Worm (Caenorhabditis elegans) whole organism, L4/young adult: ENCODE results near the gene asp-7.

ENCODE experiments used
- W03F9.2 ChIP-seq: fragments of 150-350 bp; optimal IDR thresholded peaks from 2 replicates; lab custom pipeline; 2014; ENCODE audit warnings: missing biosample characterization, missing genetic modification characterization
- dao-5 ChIP-seq: sonication (generic microtip); optimal IDR thresholded peaks from 2 replicates; lab custom pipeline; 2016; ENCODE audit warnings: missing genotype, missing genetic modification characterization, moderate library complexity, missing compliant biosample characterization
- him-1 ChIP-seq: sonication (generic microtip); optimal IDR thresholded peaks from 2 replicates; lab custom pipeline; 2016; ENCODE audit warnings: missing genotype, missing genetic modification reagents, missing genetic modification characterization, missing compliant biosample characterization

DNA sequence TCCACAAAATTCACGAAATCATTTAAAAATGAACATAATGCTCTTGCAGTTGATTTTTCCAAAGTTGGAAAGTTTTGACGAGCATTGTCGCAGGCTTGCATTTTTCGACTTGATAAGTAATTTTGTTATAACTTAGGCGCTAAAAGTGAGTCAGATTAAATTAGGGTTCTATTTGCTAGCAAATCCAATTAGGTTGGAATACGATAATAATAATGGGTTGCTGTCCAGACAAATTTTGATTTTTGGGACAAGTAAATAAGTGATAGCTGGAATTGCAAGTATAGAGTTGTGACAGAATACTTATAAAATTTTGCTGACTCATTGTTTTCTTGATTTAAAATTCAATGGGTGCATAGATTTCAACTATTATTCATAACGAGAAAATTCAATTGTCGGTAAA lies 22.1 kb upstream of the asp-7 start, which contains the start of gene srw-112:
- TF ChIP-seq him-1 (tag; lab: Kevin White, UChicago) (no peak), dao-5 (tag; lab: Kevin White, UChicago) (no peak), W03F9.2 (tag; lab: Kevin White, UChicago) (no peak)
